Fruit fly (Drosophila melanogaster) whole organism, embryonic: ENCODE data around the gene CG5823.
A peak's percentile ranks its signal among the peaks of the same experiment; 100 is the strongest.

Experiments
- Antp ChIP-seq: fragments of 200-800 bp; sonication (Bioruptor generic); optimal IDR thresholded peaks from 3 replicates; lab custom pipeline; 2016; ENCODE audit warnings: missing biosample characterization, missing genetic modification characterization
- Bteb2 ChIP-seq: fragments of 200-800 bp; sonication (Bioruptor generic); optimal IDR thresholded peaks from 2 replicates; lab custom pipeline; 2016; ENCODE audit warnings: missing biosample characterization, missing genetic modification characterization
- CG10147 ChIP-seq: fragments of 200-800 bp; sonication (Bioruptor generic); optimal IDR thresholded peaks from 2 replicates; lab custom pipeline; 2019; ENCODE audit warnings: missing biosample characterization, mild to moderate bottlenecking, missing genetic modification characterization, moderate library complexity
- CG11696 ChIP-seq: fragments of 200-800 bp; sonication (Bioruptor generic); IDR thresholded peaks from 2 replicates; pipeline ENCODE4 v1.3.6; 2022; ENCODE audit warnings: missing biosample characterization, missing genetic modification characterization
- CG12391 ChIP-seq: fragments of 200-800 bp; sonication (Bioruptor generic); optimal IDR thresholded peaks from 3 replicates; lab custom pipeline; 2018; ENCODE audit warnings: missing biosample characterization, mild to moderate bottlenecking, missing genetic modification characterization, moderate library complexity
- CG12744 ChIP-seq: fragments of 200-800 bp; sonication (Bioruptor generic); optimal IDR thresholded peaks from 2 replicates; lab custom pipeline; 2016; ENCODE audit warnings: missing biosample characterization, missing genetic modification characterization
- CG13287 ChIP-seq: fragments of 200-800 bp; sonication (Bioruptor generic); IDR thresholded peaks from 2 replicates; pipeline ENCODE4 v1.3.6; 2022; ENCODE audit warnings: missing biosample characterization, missing genetic modification characterization; ENCODE audit not compliant: partially characterized antibody
- CG15479 ChIP-seq: fragments of 200-800 bp; sonication (Bioruptor generic); optimal IDR thresholded peaks from 3 replicates; lab custom pipeline; 2019; ENCODE audit warnings: missing biosample characterization, mild to moderate bottlenecking, missing genetic modification characterization, moderate library complexity
- CG17802 ChIP-seq: fragments of 200-800 bp; sonication (Bioruptor generic); optimal IDR thresholded peaks from 2 replicates; lab custom pipeline; 2018; ENCODE audit warnings: missing biosample characterization, mild to moderate bottlenecking, missing genetic modification characterization, moderate library complexity
- CG1832 ChIP-seq: fragments of 200-800 bp; sonication (Bioruptor generic); optimal IDR thresholded peaks from 2 replicates; lab custom pipeline; 2017; ENCODE audit warnings: missing biosample characterization, mild to moderate bottlenecking, missing genetic modification characterization, inconsistent platforms
- CG3065 ChIP-seq: fragments of 200-800 bp; sonication (Bioruptor generic); optimal IDR thresholded peaks from 2 replicates; lab custom pipeline; 2016; ENCODE audit warnings: missing biosample characterization, missing genetic modification characterization
- CG31365 ChIP-seq: fragments of 200-800 bp; sonication (Bioruptor generic); optimal IDR thresholded peaks from 2 replicates; lab custom pipeline; 2018; ENCODE audit warnings: missing biosample characterization, mild to moderate bottlenecking, missing genetic modification characterization
- CG31441 ChIP-seq: fragments of 200-800 bp; sonication (Bioruptor generic); IDR thresholded peaks from 2 replicates; pipeline ENCODE4 v1.3.6; 2022; ENCODE audit warnings: missing biosample characterization, missing genetic modification characterization
- CG4617 ChIP-seq: fragments of 200-800 bp; sonication (Bioruptor generic); optimal IDR thresholded peaks from 3 replicates; lab custom pipeline; 2016; ENCODE audit warnings: missing biosample characterization, missing genetic modification characterization, borderline replicate concordance
- CG7839 ChIP-seq: fragments of 200-800 bp; sonication (Bioruptor generic); optimal IDR thresholded peaks from 3 replicates; lab custom pipeline; 2018; ENCODE audit warnings: missing biosample characterization, mild to moderate bottlenecking, missing genetic modification characterization, moderate library complexity
- CG7963 ChIP-seq: fragments of 200-800 bp; sonication (Bioruptor generic); IDR thresholded peaks from 3 replicates; pipeline ENCODE4 v1.3.6; 2022; ENCODE audit warnings: missing biosample characterization, missing genetic modification characterization; ENCODE audit not compliant: partially characterized antibody
- CG8944 ChIP-seq: fragments of 200-800 bp; sonication (Bioruptor generic); optimal IDR thresholded peaks from 3 replicates; lab custom pipeline; 2016; ENCODE audit warnings: missing biosample characterization, missing genetic modification characterization
- Dip2 ChIP-seq: fragments of 200-800 bp; sonication (Bioruptor generic); IDR thresholded peaks from 2 replicates; pipeline ENCODE4 v1.3.6; 2022; ENCODE audit warnings: missing biosample characterization, missing genetic modification characterization
- HLH54F ChIP-seq: fragments of 200-800 bp; sonication (Bioruptor generic); optimal IDR thresholded peaks from 3 replicates; lab custom pipeline; 2016; ENCODE audit warnings: missing biosample characterization, missing genetic modification characterization
- Hr78 ChIP-seq, 2 experiments: fragments of 200-800 bp in 1 of 2; fragments of >200 bp in 1 of 2; sonication (Bioruptor generic) in 1 of 2; optimal IDR thresholded peaks; 2 replicates each; lab custom pipeline; 2017 to 2019; ENCODE audit warnings: missing biosample characterization in 2 of 2, missing genetic modification characterization in 2 of 2, mild to moderate bottlenecking in 1 of 2, moderate library complexity in 1 of 2
- Lim3 ChIP-seq: fragments of 200-800 bp; sonication (Bioruptor generic); IDR thresholded peaks from 2 replicates; pipeline ENCODE4 v1.3.6; 2022; ENCODE audit warnings: missing biosample characterization, missing genetic modification characterization
- Neu2 ChIP-seq: fragments of 200-800 bp; sonication (Bioruptor generic); optimal IDR thresholded peaks from 3 replicates; lab custom pipeline; 2016; ENCODE audit warnings: missing biosample characterization, missing genetic modification characterization, borderline replicate concordance
- Side ChIP-seq: fragments of 200-800 bp; sonication (Bioruptor generic); optimal IDR thresholded peaks from 2 replicates; lab custom pipeline; 2016; ENCODE audit warnings: missing biosample characterization, missing genetic modification characterization
- Six4 ChIP-seq: fragments of 200-800 bp; sonication (Bioruptor generic); optimal IDR thresholded peaks from 2 replicates; lab custom pipeline; 2016; ENCODE audit warnings: missing biosample characterization, missing genetic modification characterization
- al ChIP-seq: fragments of 200-800 bp; sonication (Bioruptor generic); IDR thresholded peaks from 2 replicates; pipeline ENCODE4 v1.3.6; 2022; ENCODE audit warnings: missing biosample characterization, missing genetic modification characterization
- ase ChIP-seq: fragments of 200-800 bp; sonication (Bioruptor generic); IDR thresholded peaks from 3 replicates; pipeline ENCODE4 v1.3.6; 2022; ENCODE audit warnings: missing biosample characterization, missing genetic modification characterization
- bcd ChIP-seq: fragments of 200-800 bp; sonication (Bioruptor generic); optimal IDR thresholded peaks from 2 replicates; lab custom pipeline; 2017; ENCODE audit warnings: missing biosample characterization, mild to moderate bottlenecking, missing genetic modification characterization
- chm ChIP-seq: fragments of 200-800 bp; sonication (Bioruptor generic); IDR thresholded peaks from 2 replicates; pipeline ENCODE4 v1.3.6; 2022; ENCODE audit warnings: missing biosample characterization, missing genetic modification characterization
- ci ChIP-seq: fragments of 200-800 bp; sonication (Bioruptor generic); IDR thresholded peaks from 3 replicates; pipeline ENCODE4 v1.3.6; 2022; ENCODE audit warnings: missing biosample characterization, missing genetic modification characterization
- da ChIP-seq: fragments of 200-800 bp; sonication (Bioruptor generic); optimal IDR thresholded peaks from 2 replicates; lab custom pipeline; 2016; ENCODE audit warnings: missing biosample characterization, missing genetic modification characterization
- dan ChIP-seq: fragments of 200-800 bp; sonication (Bioruptor generic); IDR thresholded peaks from 2 replicates; pipeline ENCODE4 v1.3.6; 2022; ENCODE audit warnings: missing biosample characterization, missing genetic modification characterization
- dati ChIP-seq: fragments of 200-800 bp; sonication (Bioruptor generic); IDR thresholded peaks from 2 replicates; pipeline ENCODE4 v1.3.6; 2022; ENCODE audit warnings: missing biosample characterization, missing genetic modification characterization
- dimm ChIP-seq: fragments of 200-800 bp; sonication (Bioruptor generic); IDR thresholded peaks from 2 replicates; pipeline ENCODE4 v1.3.6; 2022; ENCODE audit warnings: missing biosample characterization, missing genetic modification characterization
- dmrt99B ChIP-seq: fragments of 200-800 bp; sonication (Bioruptor generic); optimal IDR thresholded peaks from 2 replicates; lab custom pipeline; 2018; ENCODE audit warnings: missing biosample characterization, mild to moderate bottlenecking, missing genetic modification characterization, moderate library complexity
- dpn ChIP-seq, 2 experiments: fragments of 200-800 bp; sonication (Bioruptor generic); optimal IDR thresholded peaks; 3 replicates each; lab custom pipeline; 2016; ENCODE audit warnings: missing biosample characterization in 2 of 2, missing genetic modification characterization in 2 of 2
- fd96Cb ChIP-seq: fragments of 200-800 bp; sonication (Bioruptor generic); optimal IDR thresholded peaks from 2 replicates; lab custom pipeline; 2018; ENCODE audit warnings: missing biosample characterization, mild to moderate bottlenecking, missing genetic modification characterization, moderate library complexity
- gcm2 ChIP-seq: fragments of 200-800 bp; sonication (Bioruptor generic); optimal IDR thresholded peaks from 2 replicates; lab custom pipeline; 2016; ENCODE audit warnings: missing biosample characterization, missing genetic modification characterization
- grau ChIP-seq: fragments of 200-800 bp; optimal IDR thresholded peaks from 3 replicates; lab custom pipeline; 2019; ENCODE audit warnings: missing biosample characterization, mild to moderate bottlenecking, missing genetic modification characterization, moderate library complexity
- gsb-n ChIP-seq: fragments of 200-800 bp; sonication (Bioruptor generic); optimal IDR thresholded peaks from 3 replicates; lab custom pipeline; 2018; ENCODE audit warnings: missing biosample characterization, mild to moderate bottlenecking, missing genetic modification characterization
- kay ChIP-seq: fragments of 200-800 bp; sonication (Bioruptor generic); optimal IDR thresholded peaks from 2 replicates; lab custom pipeline; 2016; ENCODE audit warnings: missing biosample characterization, missing genetic modification characterization
- ken ChIP-seq: fragments of 200-800 bp; sonication (Bioruptor generic); IDR thresholded peaks from 3 replicates; pipeline ENCODE4 v1.3.6; 2022; ENCODE audit warnings: missing biosample characterization, missing genetic modification characterization
- kni ChIP-seq: fragments of 200-800 bp; sonication (Bioruptor generic); optimal IDR thresholded peaks from 3 replicates; lab custom pipeline; 2017; ENCODE audit warnings: mild to moderate bottlenecking, missing biosample characterization, missing genetic modification reagents, missing genetic modification characterization
- luna ChIP-seq: fragments of 200-800 bp; sonication (Bioruptor generic); optimal IDR thresholded peaks from 2 replicates; lab custom pipeline; 2016; ENCODE audit warnings: missing biosample characterization, missing genetic modification characterization
- p53 ChIP-seq: fragments of 200-800 bp; sonication (Bioruptor generic); optimal IDR thresholded peaks from 2 replicates; lab custom pipeline; 2016; ENCODE audit warnings: missing biosample characterization, missing genetic modification characterization
- pfk ChIP-seq: fragments of 200-800 bp; sonication (Bioruptor generic); optimal IDR thresholded peaks from 2 replicates; lab custom pipeline; 2018; ENCODE audit warnings: missing biosample characterization, mild to moderate bottlenecking, missing genetic modification characterization, moderate library complexity
- pita ChIP-seq: fragments of 200-800 bp; sonication (Bioruptor generic); optimal IDR thresholded peaks from 2 replicates; lab custom pipeline; 2017; ENCODE audit warnings: missing biosample characterization, mild to moderate bottlenecking, missing genetic modification characterization
- psq ChIP-seq: fragments of 200-800 bp; sonication (Bioruptor generic); optimal IDR thresholded peaks from 2 replicates; lab custom pipeline; 2017; ENCODE audit warnings: missing biosample characterization, missing genetic modification characterization
- sima ChIP-seq: fragments of 200-800 bp; sonication (Bioruptor generic); optimal IDR thresholded peaks from 2 replicates; lab custom pipeline; 2016; ENCODE audit warnings: missing biosample characterization, missing genetic modification characterization
- tin ChIP-seq: fragments of 200-800 bp; sonication (Bioruptor generic); optimal IDR thresholded peaks from 3 replicates; lab custom pipeline; 2016; ENCODE audit warnings: missing biosample characterization, missing genetic modification characterization
- vfl ChIP-seq: fragments of 200-800 bp; sonication (Bioruptor generic); optimal IDR thresholded peaks from 2 replicates; lab custom pipeline; 2016; ENCODE audit warnings: missing biosample characterization, missing genetic modification characterization

CG5823 gene

dm6 chr3R:17534325-17535105, at the start of gene CG5823, which contains the start of gene P5cr-2 (continued):
- TF ChIP-seq bcd (GFP tag; lab: Kevin White, UChicago) = peak; percentile 49
- TF ChIP-seq Antp = peak; percentile 20
- TF ChIP-seq gsb-n (tag; lab: Kevin White, UChicago) = no peak
- TF ChIP-seq tin (GFP tag; lab: Kevin White, UChicago) = peak; percentile 13
- peak; percentile 91 for TF ChIP-seq kni (GFP tag; lab: Kevin White, UChicago)
- no peak for TF ChIP-seq CG11696 (GFP tag; lab: Robert Waterston, UW)
- TF ChIP-seq HLH54F (GFP tag; lab: Kevin White, UChicago) = peak; percentile 71
- peak; percentile 85; the same call in 2 of the 3 replicates for TF ChIP-seq ci (GFP tag; lab: Robert Waterston, UW)
- TF ChIP-seq Dip2 (GFP tag; lab: Robert Waterston, UW) = no peak
- peak; percentile 41; the same call in 1 of the 2 replicates for TF ChIP-seq dimm (GFP tag; lab: Robert Waterston, UW)
- TF ChIP-seq CG3065 (GFP tag; lab: Kevin White, UChicago) = no peak
- no peak for TF ChIP-seq kay (GFP tag; lab: Kevin White, UChicago)
- peak; percentile 28 for TF ChIP-seq luna (GFP tag; lab: Kevin White, UChicago)
- peak; percentile 46 for TF ChIP-seq da (GFP tag; lab: Kevin White, UChicago)
- peak; percentile 5 for TF ChIP-seq CG17802 (tag; lab: Kevin White, UChicago)
- peak; percentile 68 for TF ChIP-seq CG13287
- no peak for TF ChIP-seq ase (GFP tag; lab: Robert Waterston, UW)
- 0 out of 2 replicates have a peak, but pooled peaks have one; percentile 10 for TF ChIP-seq al (GFP tag; lab: Robert Waterston, UW)
- peak; percentile 9 for TF ChIP-seq psq (GFP tag; lab: Kevin White, UChicago)
- peak; percentile 13 for TF ChIP-seq CG8944 (GFP tag; lab: Kevin White, UChicago)
- TF ChIP-seq p53 = peak; percentile 24
- peak; percentile 52 for TF ChIP-seq pfk
- peak; percentile 31 for TF ChIP-seq Side (GFP tag; lab: Kevin White, UChicago)
- TF ChIP-seq chm (GFP tag; lab: Robert Waterston, UW) = peak; percentile 79
- no peak for TF ChIP-seq CG31441 (GFP tag; lab: Robert Waterston, UW)
- TF ChIP-seq CG31365 (tag; lab: Kevin White, UChicago) = peak; percentile 55
- no peak for TF ChIP-seq Lim3 (GFP tag; lab: Robert Waterston, UW)
- TF ChIP-seq Neu2 (GFP tag; lab: Kevin White, UChicago) = no peak
- TF ChIP-seq CG7839 = no peak
- peak; percentile 96 for TF ChIP-seq pita (GFP tag; lab: Kevin White, UChicago)
- TF ChIP-seq CG10147 = peak; percentile 4
- TF ChIP-seq sima (GFP tag; lab: Kevin White, UChicago) = no peak
- TF ChIP-seq vfl = no peak
- no peak for TF ChIP-seq grau
- peak; percentile 18 to 42 for TF ChIP-seq dpn (GFP tag; optimal IDR thresholded peaks at IDR 0.05; lab: Kevin White, UChicago)
- no peak for TF ChIP-seq dati (GFP tag; lab: Robert Waterston, UW)
- TF ChIP-seq CG12391 = no peak
- no peak for TF ChIP-seq ken (GFP tag; lab: Robert Waterston, UW)
- TF ChIP-seq CG12744 = peak; percentile 62
- TF ChIP-seq CG1832 (GFP tag; lab: Kevin White, UChicago) = no peak
- no peak for TF ChIP-seq fd96Cb (tag; lab: Kevin White, UChicago)
- TF ChIP-seq Bteb2 (GFP tag; lab: Kevin White, UChicago) = peak; percentile 77
- no peak for TF ChIP-seq Six4 (GFP tag; lab: Kevin White, UChicago)
- no peak for TF ChIP-seq dmrt99B (tag; lab: Kevin White, UChicago)
- peak; percentile 9 for TF ChIP-seq CG15479 (GFP tag; lab: Kevin White, UChicago)
- TF ChIP-seq CG7963 (GFP tag; lab: Robert Waterston, UW) = no peak
- TF ChIP-seq Hr78 (GFP tag; optimal IDR thresholded peaks at IDR 0.05; lab: Kevin White, UChicago) = no peak
- TF ChIP-seq dan (GFP tag; lab: Robert Waterston, UW) = no peak
- peak; percentile 96 for TF ChIP-seq CG4617 (GFP tag; lab: Kevin White, UChicago)
- peak; percentile 1 for TF ChIP-seq gcm2 (GFP tag; lab: Kevin White, UChicago)
